Worm (Caenorhabditis elegans): ENCODE data around the gene lmtr-2.

- TF ChIP-seq cnd-1 (tag; optimal IDR thresholded peaks at IDR 0.05) (no peak), bed-3 (GFP tag; optimal IDR thresholded peaks at IDR 0.05) (no peak), ceh-83 (GFP tag; optimal IDR thresholded peaks at IDR 0.05) (no peak), snpc-4 (tag; optimal IDR thresholded peaks at IDR 0.05) (no peak), nhr-12 (tag; optimal IDR thresholded peaks at IDR 0.05) (no peak), drap-1 (GFP tag; optimal IDR thresholded peaks at IDR 0.05) (no peak), nhr-76 (tag; optimal IDR thresholded peaks at IDR 0.05) (no peak), sptf-1 (tag; optimal IDR thresholded peaks at IDR 0.05) (no peak), unc-120 (tag; optimal IDR thresholded peaks at IDR 0.05; ENCODE audit: poor library complexity, severe bottlenecking) (no peak), elt-3 (tag; optimal IDR thresholded peaks at IDR 0.05) (no peak), mab-5 (tag; optimal IDR thresholded peaks at IDR 0.05) (no peak)
Measured at ce11 chrV:8010846-8011245, at the start of gene lmtr-2.

Data from whole organism, mixed stage, embryonic.